Worm (Caenorhabditis elegans) whole organism, late embryonic: ENCODE results near the gene W01D2.3.

ENCODE experiments used
- C08G9.2 ChIP-seq: sonication (generic microtip); optimal IDR thresholded peaks from 2 replicates; lab custom pipeline; 2016; ENCODE audit warnings: mild to moderate bottlenecking, missing genetic modification characterization, moderate library complexity, missing compliant biosample characterization
- C38D4.7 ChIP-seq: fragments of 200-800 bp; sonication (Bioruptor generic); optimal IDR thresholded peaks from 2 replicates; lab custom pipeline; 2018; ENCODE audit warnings: mild to moderate bottlenecking, missing genetic modification characterization, moderate library complexity, missing compliant biosample characterization
- K02D7.2 ChIP-seq: sonication (generic microtip); optimal IDR thresholded peaks from 2 replicates; lab custom pipeline; 2017; ENCODE audit warnings: mild to moderate bottlenecking, missing genetic modification characterization, missing compliant biosample characterization
- T23F11.4 ChIP-seq: fragments of 200-800 bp; sonication (Bioruptor generic); optimal IDR thresholded peaks from 2 replicates; lab custom pipeline; 2018; ENCODE audit warnings: mild to moderate bottlenecking, missing genetic modification characterization, missing compliant biosample characterization
- Y22D7AL.16 ChIP-seq: sonication (generic microtip); optimal IDR thresholded peaks from 2 replicates; lab custom pipeline; 2016; ENCODE audit warnings: missing genetic modification characterization, missing compliant biosample characterization
- ama-1 ChIP-seq: fragments of 150-350 bp; optimal IDR thresholded peaks from 2 replicates; lab custom pipeline; 2014
- ceh-18 ChIP-seq: sonication (generic microtip); optimal IDR thresholded peaks from 2 replicates; lab custom pipeline; 2016; ENCODE audit warnings: missing genetic modification characterization, missing compliant biosample characterization
- ceh-19 ChIP-seq: fragments of 200-800 bp; sonication (Bioruptor generic); optimal IDR thresholded peaks from 2 replicates; lab custom pipeline; 2018; ENCODE audit warnings: mild to moderate bottlenecking, missing genetic modification characterization, missing compliant biosample characterization
- ceh-22 ChIP-seq: sonication (generic microtip); optimal IDR thresholded peaks from 2 replicates; lab custom pipeline; 2017; ENCODE audit warnings: missing biosample characterization, missing genetic modification characterization
- ceh-31 ChIP-seq: sonication (generic microtip); optimal IDR thresholded peaks from 2 replicates; lab custom pipeline; 2016; ENCODE audit warnings: missing genetic modification characterization, missing compliant biosample characterization
- ceh-48 ChIP-seq: sonication (generic microtip); optimal IDR thresholded peaks from 2 replicates; lab custom pipeline; 2016; ENCODE audit warnings: missing genetic modification characterization, inconsistent platforms, missing compliant biosample characterization
- ceh-6 ChIP-seq: fragments of 200-800 bp; sonication (Bioruptor generic); optimal IDR thresholded peaks from 2 replicates; lab custom pipeline; 2018; ENCODE audit warnings: mild to moderate bottlenecking, missing genetic modification characterization, missing compliant biosample characterization
- ceh-9 ChIP-seq: sonication (generic microtip); optimal IDR thresholded peaks from 2 replicates; lab custom pipeline; 2016; ENCODE audit warnings: mild to moderate bottlenecking, missing genetic modification characterization, inconsistent platforms, missing compliant biosample characterization
- dve-1 ChIP-seq: sonication (generic microtip); optimal IDR thresholded peaks from 2 replicates; lab custom pipeline; 2017; ENCODE audit warnings: antibody characterized with exemption, mild to moderate bottlenecking, missing genetic modification characterization, missing compliant biosample characterization
- elt-2 ChIP-seq: sonication (generic microtip); optimal IDR thresholded peaks from 2 replicates; lab custom pipeline; 2016; ENCODE audit warnings: missing genetic modification reagents, missing genetic modification characterization, missing compliant biosample characterization
- elt-4 ChIP-seq: sonication (generic microtip); optimal IDR thresholded peaks from 2 replicates; lab custom pipeline; 2016; ENCODE audit warnings: missing genetic modification characterization, missing compliant biosample characterization
- ets-4 ChIP-seq: sonication (generic microtip); optimal IDR thresholded peaks from 2 replicates; lab custom pipeline; 2016; ENCODE audit warnings: missing genetic modification characterization, missing compliant biosample characterization
- eyg-1 ChIP-seq: sonication (generic microtip); optimal IDR thresholded peaks from 2 replicates; lab custom pipeline; 2016; ENCODE audit warnings: missing genotype, missing genetic modification characterization, missing compliant biosample characterization
- fax-1 ChIP-seq: sonication (generic microtip); optimal IDR thresholded peaks from 2 replicates; lab custom pipeline; 2016; ENCODE audit warnings: missing genotype, missing genetic modification characterization, missing compliant biosample characterization
- fkh-6 ChIP-seq: sonication (generic microtip); optimal IDR thresholded peaks from 2 replicates; lab custom pipeline; 2016; ENCODE audit warnings: missing genetic modification characterization, missing compliant biosample characterization
- gmeb-2 ChIP-seq: sonication (generic microtip); optimal IDR thresholded peaks from 2 replicates; lab custom pipeline; 2016; ENCODE audit warnings: missing genetic modification characterization, inconsistent platforms, missing compliant biosample characterization
- hlh-15 ChIP-seq: sonication (generic microtip); optimal IDR thresholded peaks from 2 replicates; lab custom pipeline; 2016; ENCODE audit warnings: missing genetic modification characterization, missing compliant biosample characterization
- hlh-6 ChIP-seq: sonication (generic microtip); optimal IDR thresholded peaks from 2 replicates; lab custom pipeline; 2016; ENCODE audit warnings: missing genotype, missing genetic modification characterization, missing compliant biosample characterization
- hlh-8 ChIP-seq: sonication (generic microtip); optimal IDR thresholded peaks from 2 replicates; lab custom pipeline; 2016; ENCODE audit warnings: missing genotype, missing genetic modification characterization, missing compliant biosample characterization
- madf-2 ChIP-seq: sonication (generic microtip); optimal IDR thresholded peaks from 2 replicates; lab custom pipeline; 2017; ENCODE audit warnings: missing genetic modification characterization, missing compliant biosample characterization
- mec-3 ChIP-seq: sonication (generic microtip); optimal IDR thresholded peaks from 2 replicates; lab custom pipeline; 2016; ENCODE audit warnings: borderline replicate concordance, missing genetic modification characterization, missing compliant biosample characterization
- npax-4 ChIP-seq: sonication (generic microtip); optimal IDR thresholded peaks from 2 replicates; lab custom pipeline; 2016; ENCODE audit warnings: missing genetic modification characterization, missing compliant biosample characterization
- pax-1 ChIP-seq: fragments of 150-350 bp; optimal IDR thresholded peaks from 2 replicates; lab custom pipeline; 2014; ENCODE audit warnings: missing biosample characterization, missing genetic modification characterization
- pha-2 ChIP-seq: sonication (generic microtip); optimal IDR thresholded peaks from 2 replicates; lab custom pipeline; 2017; ENCODE audit warnings: mild to moderate bottlenecking, missing genetic modification characterization, missing compliant biosample characterization
- pha-4 ChIP-seq: fragments of 150-350 bp; optimal IDR thresholded peaks from 2 replicates; lab custom pipeline; 2018; ENCODE audit warnings: missing biosample characterization, missing genetic modification reagents, missing genetic modification characterization
- pqm-1 ChIP-seq: sonication (generic microtip); optimal IDR thresholded peaks from 2 replicates; lab custom pipeline; 2016; ENCODE audit warnings: missing genetic modification characterization, missing compliant biosample characterization
- ref-2 ChIP-seq: sonication (generic microtip); optimal IDR thresholded peaks from 2 replicates; lab custom pipeline; 2016; ENCODE audit warnings: missing genetic modification characterization, missing compliant biosample characterization
- rnt-1 ChIP-seq: sonication (generic microtip); optimal IDR thresholded peaks from 2 replicates; lab custom pipeline; 2016; ENCODE audit warnings: missing genetic modification characterization, missing compliant biosample characterization
- sdc-2 ChIP-seq: sonication (generic microtip); optimal IDR thresholded peaks from 2 replicates; lab custom pipeline; 2016; ENCODE audit warnings: missing genotype, missing genetic modification characterization, missing compliant biosample characterization
- sox-2 ChIP-seq: fragments of 200-800 bp; sonication (Bioruptor generic); IDR thresholded peaks from 2 replicates; pipeline ENCODE4 v1.3.6; 2022; ENCODE audit warnings: missing genetic modification reagents, missing genetic modification characterization, missing compliant biosample characterization
- sox-4 ChIP-seq: sonication (generic microtip); optimal IDR thresholded peaks from 2 replicates; lab custom pipeline; 2017; ENCODE audit warnings: mild to moderate bottlenecking, missing genetic modification characterization, inconsistent platforms, missing compliant biosample characterization
- syd-9 ChIP-seq: sonication (generic microtip); optimal IDR thresholded peaks from 2 replicates; lab custom pipeline; 2016; ENCODE audit warnings: mild to moderate bottlenecking, missing genetic modification characterization, moderate library complexity, missing compliant biosample characterization
- tbx-2 ChIP-seq: sonication (generic microtip); optimal IDR thresholded peaks from 2 replicates; lab custom pipeline; 2016; ENCODE audit warnings: missing genetic modification characterization, missing compliant biosample characterization
- tbx-7 ChIP-seq: sonication (generic microtip); optimal IDR thresholded peaks from 2 replicates; lab custom pipeline; 2016; ENCODE audit warnings: missing genotype, missing genetic modification characterization, missing compliant biosample characterization
- unc-42 ChIP-seq: sonication (generic microtip); optimal IDR thresholded peaks from 2 replicates; lab custom pipeline; 2016; ENCODE audit warnings: missing genotype, missing genetic modification characterization, missing compliant biosample characterization
- unc-86 ChIP-seq: sonication (generic microtip); optimal IDR thresholded peaks from 2 replicates; lab custom pipeline; 2016; ENCODE audit warnings: missing genetic modification characterization, missing compliant biosample characterization
- zip-5 ChIP-seq: sonication (generic microtip); optimal IDR thresholded peaks from 2 replicates; lab custom pipeline; 2016; ENCODE audit warnings: missing genetic modification characterization, missing compliant biosample characterization
- ztf-16 ChIP-seq: sonication (generic microtip); optimal IDR thresholded peaks from 2 replicates; lab custom pipeline; 2017; ENCODE audit warnings: missing genetic modification characterization, missing compliant biosample characterization

W01D2.3 gene

ce11 chrII:14804259-14804899, at the start of gene W01D2.3 (continued):
- TF ChIP-seq ceh-31 (tag; lab: Kevin White, UChicago) (peak; percentile 90), ztf-16 (peak; percentile 94), ceh-22 (no peak), elt-2 (tag; lab: Kevin White, UChicago) (peak; percentile 91), npax-4 (tag; lab: Kevin White, UChicago) (peak; percentile 75), ceh-48 (peak; percentile 89), hlh-15 (peak; percentile 73), C38D4.7 (peak; percentile 93), Y22D7AL.16 (peak; percentile 77), pqm-1 (tag; lab: Kevin White, UChicago) (peak; percentile 31), fkh-6 (tag; lab: Kevin White, UChicago) (peak; percentile 86), zip-5 (tag; lab: Kevin White, UChicago) (peak; percentile 71), elt-4 (tag; lab: Kevin White, UChicago) (peak; percentile 8), gmeb-2 (tag; lab: Kevin White, UChicago) (peak; percentile 79), ceh-9 (tag; lab: Kevin White, UChicago) (peak; percentile 69), unc-86 (peak; percentile 90), ceh-19 (peak; percentile 94), mec-3 (tag; lab: Kevin White, UChicago) (peak; percentile 90)

ce11 chrII:14851483-14851882, 47.4 kb upstream of the W01D2.3 start, which contains the start of gene R05H10.1:
TSS of gene R05H10.1 (plus strand) at chrII:14851816.
- TF ChIP-seq ceh-48 (no peak), tbx-2 (tag; lab: Kevin White, UChicago) (no peak), ets-4 (no peak), T23F11.4 (GFP tag; lab: Kevin White, UChicago) (no peak), ceh-6 (GFP tag; lab: Kevin White, UChicago) (no peak), sox-2 (no peak), ztf-16 (no peak), zip-5 (tag; lab: Kevin White, UChicago) (no peak), gmeb-2 (tag; lab: Kevin White, UChicago) (no peak), madf-2 (tag; lab: Kevin White, UChicago) (no peak), syd-9 (no peak), unc-86 (no peak), pqm-1 (tag; lab: Kevin White, UChicago) (no peak), C08G9.2 (tag; lab: Kevin White, UChicago) (no peak)
- TF ChIP-seq, all 69 proteins: peak for 0

ce11 chrII:14849897-14850296, 45.8 kb upstream of the W01D2.3 start:
- no peak for TF ChIP-seq K02D7.2
- no peak for TF ChIP-seq npax-4 (tag; lab: Kevin White, UChicago)
- no peak for TF ChIP-seq sdc-2 (tag; lab: Kevin White, UChicago)
- TF ChIP-seq ceh-18 = no peak
- TF ChIP-seq rnt-1 (tag; lab: Kevin White, UChicago) = no peak
- TF ChIP-seq ref-2 = no peak
- no peak for TF ChIP-seq elt-2 (tag; lab: Kevin White, UChicago)
- no peak for TF ChIP-seq hlh-6 (tag; lab: Kevin White, UChicago)
- TF ChIP-seq pax-1 (tag; lab: Kevin White, UChicago) = no peak
- TF ChIP-seq tbx-7 (tag; lab: Kevin White, UChicago) = no peak
- no peak for TF ChIP-seq madf-2 (tag; lab: Kevin White, UChicago)
- TF ChIP-seq sox-4 (tag; lab: Kevin White, UChicago) = no peak

ce11 chrII:14844253-14844652, 40.1 kb upstream of the W01D2.3 start:
- TF ChIP-seq madf-2 (tag; lab: Kevin White, UChicago) (no peak), C08G9.2 (tag; lab: Kevin White, UChicago) (no peak), pax-1 (tag; lab: Kevin White, UChicago) (no peak), fax-1 (tag; lab: Kevin White, UChicago) (no peak), unc-42 (tag; lab: Kevin White, UChicago) (no peak), hlh-8 (tag; lab: Kevin White, UChicago) (no peak), gmeb-2 (tag; lab: Kevin White, UChicago) (no peak), pha-2 (no peak), ama-1 (lab: Kevin White, UChicago) (no peak), mec-3 (tag; lab: Kevin White, UChicago) (no peak), eyg-1 (tag; lab: Kevin White, UChicago) (no peak), dve-1 (tag; lab: Kevin White, UChicago) (no peak), pha-4 (no peak)
